Worm (Caenorhabditis elegans) whole organism, L2 larva: ENCODE data around the gene str-108.

Experiments
- ama-1 ChIP-seq: fragments of 150-350 bp; optimal IDR thresholded peaks from 2 replicates; lab custom pipeline; 2018; ENCODE audit warnings: inconsistent platforms
- ceh-82 ChIP-seq: fragments of 150-350 bp; optimal IDR thresholded peaks from 2 replicates; lab custom pipeline; 2014; ENCODE audit warnings: missing biosample characterization, missing genetic modification characterization
- fos-1 ChIP-seq: fragments of 150-350 bp; optimal IDR thresholded peaks from 2 replicates; lab custom pipeline; 2014; ENCODE audit warnings: missing biosample characterization, missing genetic modification characterization
- lin-39 ChIP-seq: fragments of 150-350 bp; optimal IDR thresholded peaks from 2 replicates; lab custom pipeline; 2014; ENCODE audit warnings: missing biosample characterization, missing genetic modification reagents, missing genetic modification characterization

- TF ChIP-seq lin-39 (tag; lab: Kevin White, UChicago): no peak
- no peak for TF ChIP-seq ceh-82 (tag; lab: Kevin White, UChicago)
- TF ChIP-seq fos-1 (tag; lab: Kevin White, UChicago): no peak
- TF ChIP-seq ama-1 (lab: Kevin White, UChicago): no peak
These were observed 38.6 kb upstream of the str-108 start, which contains the start of gene fbxa-143 for ce11 chrV:16127401-16127800.
